Worm (Caenorhabditis elegans) whole organism, midembryonic: ENCODE data around the gene nlp-55.

Experiments used
- T22C8.4 ChIP-seq: fragments of 200-800 bp; sonication (Bioruptor generic); IDR thresholded peaks from 2 replicates; pipeline ENCODE4 v1.3.6; 2022; ENCODE audit warnings: missing genetic modification characterization, missing compliant biosample characterization
- cog-1 ChIP-seq: sonication (generic microtip); optimal IDR thresholded peaks from 2 replicates; lab custom pipeline; 2016; ENCODE audit warnings: missing genetic modification characterization, missing compliant biosample characterization
- flt-1 ChIP-seq: fragments of 200-800 bp; sonication (Bioruptor generic); IDR thresholded peaks from 2 replicates; pipeline ENCODE4 v1.3.6; 2022; ENCODE audit warnings: missing genetic modification characterization, missing compliant biosample characterization
- klf-2 ChIP-seq: fragments of 200-800 bp; sonication (Bioruptor generic); conservative IDR thresholded peaks from 2 replicates; pipeline ENCODE4 v1.3.6; 2022; ENCODE audit warnings: missing genetic modification reagents, missing genetic modification characterization, missing compliant biosample characterization
- med-1 ChIP-seq: sonication (generic microtip); optimal IDR thresholded peaks from 2 replicates; lab custom pipeline; 2017; ENCODE audit warnings: missing genetic modification characterization, mild to moderate bottlenecking, missing compliant biosample characterization, antibody characterized with exemption, missing genetic modification reagents; ENCODE audit not compliant: insufficient read depth
- ref-1 ChIP-seq: fragments of 200-800 bp; sonication (Bioruptor generic); conservative IDR thresholded peaks from 2 replicates; pipeline ENCODE4 v1.3.6; 2022; ENCODE audit warnings: missing genetic modification reagents, missing genetic modification characterization, missing compliant biosample characterization
- tab-1 ChIP-seq: fragments of 200-800 bp; sonication (Bioruptor generic); IDR thresholded peaks from 2 replicates; pipeline ENCODE4 v1.3.6; 2022; ENCODE audit warnings: missing genetic modification characterization, missing compliant biosample characterization
- ztf-23 ChIP-seq: fragments of 200-800 bp; sonication (Bioruptor generic); IDR thresholded peaks from 2 replicates; pipeline ENCODE4 v1.3.6; 2022; ENCODE audit warnings: missing genetic modification reagents, missing genetic modification characterization, missing compliant biosample characterization
- ztf-29 ChIP-seq: fragments of 200-800 bp; sonication (Bioruptor generic); IDR thresholded peaks from 2 replicates; pipeline ENCODE4 v1.3.6; 2022; ENCODE audit warnings: missing genetic modification reagents, missing genetic modification characterization, missing compliant biosample characterization

Gene nlp-55

ce11 chrII:8295296-8295695 is at the start of gene nlp-55:
nlp-55 (minus strand) TSS chrII:8295396.
- TF ChIP-seq ztf-23 (GFP tag; lab: Robert Waterston, UW) = no peak
- TF ChIP-seq tab-1 = no peak
- TF ChIP-seq ztf-29 (GFP tag; lab: Robert Waterston, UW) = no peak
- TF ChIP-seq med-1 (GFP tag; lab: Kevin White, UChicago) = no peak
- no peak for TF ChIP-seq klf-2 (GFP tag; lab: Robert Waterston, UW)
- no peak for TF ChIP-seq ref-1 (GFP tag; lab: Robert Waterston, UW)

ce11 chrII:8344803-8345202 is 49.6 kb upstream of the nlp-55 start:
- TF ChIP-seq med-1 (GFP tag; lab: Kevin White, UChicago) (no peak), ref-1 (GFP tag; lab: Robert Waterston, UW) (no peak), cog-1 (tag; lab: Kevin White, UChicago) (no peak), ztf-29 (GFP tag; lab: Robert Waterston, UW) (no peak), tab-1 (no peak), klf-2 (GFP tag; lab: Robert Waterston, UW) (no peak), T22C8.4 (no peak), ztf-23 (GFP tag; lab: Robert Waterston, UW) (no peak), flt-1 (GFP tag; lab: Robert Waterston, UW) (no peak)

- no peak for TF ChIP-seq flt-1 (GFP tag; lab: Robert Waterston, UW)
- no peak for TF ChIP-seq T22C8.4
- TF ChIP-seq klf-2 (GFP tag; lab: Robert Waterston, UW) = no peak
- TF ChIP-seq ztf-23 (GFP tag; lab: Robert Waterston, UW) = no peak
- no peak for TF ChIP-seq med-1 (GFP tag; lab: Kevin White, UChicago)
- no peak for TF ChIP-seq ref-1 (GFP tag; lab: Robert Waterston, UW)
- no peak for TF ChIP-seq cog-1 (tag; lab: Kevin White, UChicago)
Observed at ce11 chrII:8339108-8339507, 43.9 kb upstream of the nlp-55 start.

- TF ChIP-seq med-1 (GFP tag; lab: Kevin White, UChicago) (no peak), flt-1 (GFP tag; lab: Robert Waterston, UW) (no peak), T22C8.4 (no peak), klf-2 (GFP tag; lab: Robert Waterston, UW) (no peak), ztf-29 (GFP tag; lab: Robert Waterston, UW) (no peak), ztf-23 (GFP tag; lab: Robert Waterston, UW) (no peak), ref-1 (GFP tag; lab: Robert Waterston, UW) (no peak), cog-1 (tag; lab: Kevin White, UChicago) (no peak), tab-1 (no peak)
Observed at ce11 chrII:8333643-8334042, 38.4 kb upstream of the nlp-55 start, which contains the start of gene C26D10.7. C26D10.7 (plus strand) TSS chrII:8333943.

- TF ChIP-seq ztf-23 (GFP tag; lab: Robert Waterston, UW) = no peak
- no peak for TF ChIP-seq cog-1 (tag; lab: Kevin White, UChicago)
- no peak for TF ChIP-seq ref-1 (GFP tag; lab: Robert Waterston, UW)
- TF ChIP-seq tab-1 = no peak
- no peak for TF ChIP-seq klf-2 (GFP tag; lab: Robert Waterston, UW)
- no peak for TF ChIP-seq med-1 (GFP tag; lab: Kevin White, UChicago)
- TF ChIP-seq flt-1 (GFP tag; lab: Robert Waterston, UW) = no peak
- no peak for TF ChIP-seq T22C8.4
- no peak for TF ChIP-seq ztf-29 (GFP tag; lab: Robert Waterston, UW)
Observed at ce11 chrII:8329462-8329861, 34.3 kb upstream of the nlp-55 start, which contains the start of gene C26D10.4. C26D10.4 (plus strand) TSS chrII:8329762.

ce11 chrII:8328820-8329339 is 33.7 kb upstream of the nlp-55 start, which contains the start of gene hel-1:
hel-1 (minus strand) TSS chrII:8328870.
- TF ChIP-seq tab-1 (0 out of 2 replicates have a peak, but pooled peaks have one; percentile 12), klf-2 (GFP tag; lab: Robert Waterston, UW) (no peak), cog-1 (tag; lab: Kevin White, UChicago) (peak; percentile 74), med-1 (GFP tag; lab: Kevin White, UChicago) (no peak), T22C8.4 (no peak)

ce11 chrII:8327450-8327849 is 32.3 kb upstream of the nlp-55 start:
- TF ChIP-seq ref-1 (GFP tag; lab: Robert Waterston, UW) (no peak), cog-1 (tag; lab: Kevin White, UChicago) (no peak), med-1 (GFP tag; lab: Kevin White, UChicago) (no peak)

- TF ChIP-seq ref-1 (GFP tag; lab: Robert Waterston, UW) (no peak), cog-1 (tag; lab: Kevin White, UChicago) (no peak), flt-1 (GFP tag; lab: Robert Waterston, UW) (no peak), klf-2 (GFP tag; lab: Robert Waterston, UW) (no peak), tab-1 (no peak), ztf-23 (GFP tag; lab: Robert Waterston, UW) (no peak), ztf-29 (GFP tag; lab: Robert Waterston, UW) (no peak), T22C8.4 (no peak), med-1 (GFP tag; lab: Kevin White, UChicago) (no peak)
Observed at ce11 chrII:8326228-8326960, 31.2 kb upstream of the nlp-55 start.

ce11 chrII:8325002-8325539 is 29.9 kb upstream of the nlp-55 start, which contains the start of the genes ran-3 and C26D10.3:
ran-3 (minus strand) TSS chrII:8325052.
C26D10.3 (plus strand) TSS chrII:8325386.
- TF ChIP-seq ztf-29 (GFP tag; lab: Robert Waterston, UW) = no peak
- peak; percentile 56 for TF ChIP-seq cog-1 (tag; lab: Kevin White, UChicago)
- peak; percentile 72; the same call in 1 of the 2 replicates for TF ChIP-seq klf-2 (GFP tag; lab: Robert Waterston, UW)
- peak; percentile 70; the same call in 1 of the 2 replicates for TF ChIP-seq flt-1 (GFP tag; lab: Robert Waterston, UW)
- peak; percentile 72 for TF ChIP-seq ztf-23 (GFP tag; lab: Robert Waterston, UW)
- TF ChIP-seq med-1 (GFP tag; lab: Kevin White, UChicago) = peak; percentile 84
- no peak for TF ChIP-seq ref-1 (GFP tag; lab: Robert Waterston, UW)
- no peak for TF ChIP-seq T22C8.4
- TF ChIP-seq tab-1 = peak; percentile 60; the same call in 1 of the 2 replicates
